Fruit fly (Drosophila melanogaster): ENCODE results near the gene Tat.

The Tat gene

dm6 chrX:14218045-14218483 is 43.0 kb upstream of the Tat start (continued):
- peak; percentile 66 for TF ChIP-seq vfl (GFP tag; optimal IDR thresholded peaks at IDR 0.05)
- peak; percentile 88 for TF ChIP-seq CG12155 (GFP tag; optimal IDR thresholded peaks at IDR 0.05)
- TF ChIP-seq nom (GFP tag; optimal IDR thresholded peaks at IDR 0.05) = peak; percentile 96
- peak; percentile 57 for TF ChIP-seq CG4854 (GFP tag; optimal IDR thresholded peaks at IDR 0.05)
- peak; percentile 72 for TF ChIP-seq CG6765 (GFP tag; optimal IDR thresholded peaks at IDR 0.05)
- TF ChIP-seq CG4424 (GFP tag; optimal IDR thresholded peaks at IDR 0.05) = peak; percentile 91
- TF ChIP-seq p53 (GFP tag; optimal IDR thresholded peaks at IDR 0.05) = peak; percentile 25
- TF ChIP-seq CG10543 (GFP tag; optimal IDR thresholded peaks at IDR 0.05) = no peak
- TF ChIP-seq Abd-B (GFP tag; optimal IDR thresholded peaks at IDR 0.05) = peak; percentile 82
- peak; percentile 92 for TF ChIP-seq CG15269 (tag; optimal IDR thresholded peaks at IDR 0.05)
- TF ChIP-seq CG12071 (GFP tag; optimal IDR thresholded peaks at IDR 0.05) = peak; percentile 62
- TF ChIP-seq CG18764 (GFP tag; optimal IDR thresholded peaks at IDR 0.05) = peak; percentile 73
- TF ChIP-seq CG11247 (GFP tag; IDR thresholded peaks at IDR 0.05) = peak; percentile 79
- TF ChIP-seq CG10959 (GFP tag; IDR thresholded peaks at IDR 0.05) = peak; percentile 76
- peak; percentile 16 for TF ChIP-seq CG3065 (GFP tag; optimal IDR thresholded peaks at IDR 0.05)
- peak; percentile 78; the same call in 2 of the 3 replicates for TF ChIP-seq otp (GFP tag; IDR thresholded peaks at IDR 0.05)
- TF ChIP-seq CG14965 (GFP tag; optimal IDR thresholded peaks at IDR 0.05; ENCODE audit: borderline replicate concordance) = no peak
- peak; percentile 87 for TF ChIP-seq dmrt11E (tag; optimal IDR thresholded peaks at IDR 0.05)
- peak; percentile 71 for TF ChIP-seq MTF-1 (GFP tag; optimal IDR thresholded peaks at IDR 0.05; ENCODE audit: borderline replicate concordance)
- peak; percentile 78 for TF ChIP-seq Mrtf (GFP tag; IDR thresholded peaks at IDR 0.05)
- TF ChIP-seq caup (GFP tag; optimal IDR thresholded peaks at IDR 0.05; ENCODE audit: severe bottlenecking) = peak; percentile 85
- peak; percentile 82 for TF ChIP-seq trem (tag; optimal IDR thresholded peaks at IDR 0.05)
- peak; percentile 72 to 94 for TF ChIP-seq Hr51 (GFP tag; optimal IDR thresholded peaks at IDR 0.05)
- no peak for TF ChIP-seq Hey (tag; optimal IDR thresholded peaks at IDR 0.05)
- TF ChIP-seq fu2 (GFP tag; optimal IDR thresholded peaks at IDR 0.05) = peak; percentile 48
- TF ChIP-seq ato (GFP tag; IDR thresholded peaks at IDR 0.05; ENCODE audit: partially characterized antibody) = no peak
- TF ChIP-seq Asciz (GFP tag; optimal IDR thresholded peaks at IDR 0.05) = peak; percentile 87
- TF ChIP-seq CG6654 (GFP tag; optimal IDR thresholded peaks at IDR 0.05) = peak; percentile 45
- TF ChIP-seq D19A (tag; optimal IDR thresholded peaks at IDR 0.05) = peak; percentile 84
- TF ChIP-seq Fer3 (tag; optimal IDR thresholded peaks at IDR 0.05) = peak; percentile 89
- peak; percentile 23; the same call in 1 of the 2 replicates for TF ChIP-seq dati (GFP tag; IDR thresholded peaks at IDR 0.05)
- peak; percentile 35; the same call in 1 of the 2 replicates for TF ChIP-seq crol (GFP tag; IDR thresholded peaks at IDR 0.05)
- peak; percentile 45 for TF ChIP-seq pho (GFP tag; optimal IDR thresholded peaks at IDR 0.05)
- TF ChIP-seq HLH3B (GFP tag; IDR thresholded peaks at IDR 0.05) = peak; percentile 90
- peak; percentile 68 for TF ChIP-seq Adf1 (GFP tag; IDR thresholded peaks at IDR 0.05)
- TF ChIP-seq emc (GFP tag; optimal IDR thresholded peaks at IDR 0.05) = peak; percentile 57
- TF ChIP-seq CG15514 (GFP tag; optimal IDR thresholded peaks at IDR 0.05) = peak; percentile 75
- TF ChIP-seq CG3995 (GFP tag; optimal IDR thresholded peaks at IDR 0.05) = peak; percentile 29
- TF ChIP-seq Fer1 (GFP tag; optimal IDR thresholded peaks at IDR 0.05) = peak; percentile 87
- peak; percentile 81 for TF ChIP-seq sim (GFP tag; IDR thresholded peaks at IDR 0.05)
- TF ChIP-seq Dbx (GFP tag; IDR thresholded peaks at IDR 0.05) = peak; percentile 87
- peak; percentile 92 for TF ChIP-seq CG7839 (tag; optimal IDR thresholded peaks at IDR 0.05)
- TF ChIP-seq CG15011 (GFP tag; optimal IDR thresholded peaks at IDR 0.05) = peak; percentile 80
- peak; percentile 69 for TF ChIP-seq CG17568 (GFP tag; optimal IDR thresholded peaks at IDR 0.05)
- peak; percentile 10 for TF ChIP-seq ab (GFP tag; optimal IDR thresholded peaks at IDR 0.05)
- peak; percentile 83 for TF ChIP-seq CG18619 (GFP tag; optimal IDR thresholded peaks at IDR 0.05)
- TF ChIP-seq CG4617 (GFP tag; optimal IDR thresholded peaks at IDR 0.05; ENCODE audit: borderline replicate concordance) = peak; percentile 66
- TF ChIP-seq Scr (GFP tag; IDR thresholded peaks at IDR 0.05; ENCODE audit: partially characterized antibody) = no peak
- peak; percentile 87 for TF ChIP-seq sisA (GFP tag; IDR thresholded peaks at IDR 0.05)

Measured in whole organism, embryonic.